Worm (Caenorhabditis elegans): ENCODE measurements around the gene rcq-5.

Gene rcq-5

ce11 chrIII:4018591-4019580, 38.9 kb downstream of the rcq-5 start (continued):
- no peak for TF ChIP-seq tbx-9 (tag; optimal IDR thresholded peaks at IDR 0.05; ENCODE audit: borderline replicate concordance)
- TF ChIP-seq hsf-1 (GFP tag; IDR thresholded peaks at IDR 0.05) = peak; percentile 11; the same call in 1 of the 2 replicates
- no peak for TF ChIP-seq C06A6.2 (GFP tag; conservative IDR thresholded peaks at IDR 0.05)
- TF ChIP-seq efl-1 (GFP tag; optimal IDR thresholded peaks at IDR 0.05) = no peak
- TF ChIP-seq F23B12.7 (tag; optimal IDR thresholded peaks at IDR 0.05; ENCODE audit: insufficient read depth) = no peak

ce11 chrIII:4018095-4018498, 39.7 kb downstream of the rcq-5 start:
- peak in 1 of 3 experiments; percentile 55 for TF ChIP-seq lin-35 (GFP tag; optimal IDR thresholded peaks at IDR 0.05)
- peak; percentile 67 for TF ChIP-seq nhr-27 (tag; optimal IDR thresholded peaks at IDR 0.05)
- peak; percentile 97 for TF ChIP-seq zfh-2 (GFP tag; conservative IDR thresholded peaks at IDR 0.05)
- TF ChIP-seq T07F8.4 (tag; optimal IDR thresholded peaks at IDR 0.05) = no peak
- TF ChIP-seq die-1 (tag; optimal IDR thresholded peaks at IDR 0.05) = no peak
- peak; percentile 76 for TF ChIP-seq unc-62 (GFP tag; optimal IDR thresholded peaks at IDR 0.05)
- TF ChIP-seq hmg-1.2 (GFP tag; IDR thresholded peaks at IDR 0.05) = peak; percentile 30
- peak; percentile 83 for TF ChIP-seq K12H6.12 (tag; optimal IDR thresholded peaks at IDR 0.05)
- TF ChIP-seq F10E7.11 (tag; optimal IDR thresholded peaks at IDR 0.05) = no peak
- TF ChIP-seq repo-1 (tag; optimal IDR thresholded peaks at IDR 0.05) = peak; percentile 8
- peak; percentile 2 for TF ChIP-seq athp-1 (tag; optimal IDR thresholded peaks at IDR 0.05)
- TF ChIP-seq ztf-6 (GFP tag; IDR thresholded peaks at IDR 0.05) = no peak
- TF ChIP-seq ama-1 (optimal IDR thresholded peaks at IDR 0.05) = peak; percentile 41
- TF ChIP-seq ama-1 (GFP tag; optimal IDR thresholded peaks at IDR 0.05) = no peak
- peak; percentile 99 for TF ChIP-seq cebp-1 (GFP tag; IDR thresholded peaks at IDR 0.05)
- peak; percentile 100 for TF ChIP-seq cebp-1 (tag; optimal IDR thresholded peaks at IDR 0.05)
- peak; percentile 11 for TF ChIP-seq lin-40 (tag; optimal IDR thresholded peaks at IDR 0.05)
- TF ChIP-seq C06A6.2 (GFP tag; conservative IDR thresholded peaks at IDR 0.05) = peak; percentile 40; the same call in 1 of the 2 replicates
- TF ChIP-seq rcor-1 (GFP tag; IDR thresholded peaks at IDR 0.05) = 0 out of 2 replicates have a peak, but pooled peaks have one; percentile 12
- peak; percentile 78 for TF ChIP-seq madf-10 (tag; optimal IDR thresholded peaks at IDR 0.05)
- peak; percentile 53; the same call in 1 of the 2 replicates for TF ChIP-seq pbrm-1 (GFP tag; IDR thresholded peaks at IDR 0.05)
- TF ChIP-seq let-607 (tag; optimal IDR thresholded peaks at IDR 0.05) = peak; percentile 13 to 21
- TF ChIP-seq attf-5 (GFP tag; optimal IDR thresholded peaks at IDR 0.05) = peak; percentile 86
- TF ChIP-seq tbx-9 (tag; optimal IDR thresholded peaks at IDR 0.05; ENCODE audit: borderline replicate concordance) = no peak
- 0 out of 2 replicates have a peak, but pooled peaks have one; percentile 42 for TF ChIP-seq K11D2.4 (GFP tag; IDR thresholded peaks at IDR 0.05)
- TF ChIP-seq ceh-27 (GFP tag; optimal IDR thresholded peaks at IDR 0.05) = peak; percentile 64
- no peak for TF ChIP-seq gei-17 (GFP tag; optimal IDR thresholded peaks at IDR 0.05)
- TF ChIP-seq nfyb-1 (GFP tag; IDR thresholded peaks at IDR 0.05) = peak; percentile 76
- no peak for TF ChIP-seq madf-3 (GFP tag; IDR thresholded peaks at IDR 0.05)
- TF ChIP-seq somi-1 (GFP tag; optimal IDR thresholded peaks at IDR 0.05) = peak; percentile 43
- TF ChIP-seq ztf-18 (tag; optimal IDR thresholded peaks at IDR 0.05) = peak; percentile 31
- no peak for TF ChIP-seq F33H1.4 (GFP tag; IDR thresholded peaks at IDR 0.05)
- peak; percentile 17 for TF ChIP-seq snpc-4 (GFP tag; optimal IDR thresholded peaks at IDR 0.05)
- peak in 3 of 4 experiments; percentile 27 to 61 (median 41) for TF ChIP-seq snpc-4 (tag; optimal IDR thresholded peaks at IDR 0.05)
- no peak for TF ChIP-seq F52B5.7 (tag; optimal IDR thresholded peaks at IDR 0.05)
- peak; percentile 7 for TF ChIP-seq nhr-90 (tag; optimal IDR thresholded peaks at IDR 0.05)
- TF ChIP-seq F37B4.10 (GFP tag; IDR thresholded peaks at IDR 0.05) = no peak
- TF ChIP-seq dox-1 (GFP tag; IDR thresholded peaks at IDR 0.05) = peak; percentile 51; the same call in 1 of the 2 replicates
- 0 out of 2 replicates have a peak, but pooled peaks have one; percentile 30 for TF ChIP-seq lin-26 (GFP tag; IDR thresholded peaks at IDR 0.05)
- TF ChIP-seq sptf-2 (GFP tag; optimal IDR thresholded peaks at IDR 0.05) = no peak
- TF ChIP-seq Y95B8A.8 (GFP tag; IDR thresholded peaks at IDR 0.05) = peak; percentile 48; the same call in 1 of the 2 replicates
